Worm (Caenorhabditis elegans): ENCODE data around the gene mpst-2.
A peak's percentile ranks its signal among the peaks of the same experiment; 100 is the strongest.

Gene mpst-2

ce11 chrV:14849628-14850027 lies 43.6 kb downstream of the mpst-2 start:
- TF ChIP-seq lin-40 (tag; optimal IDR thresholded peaks at IDR 0.05) (peak; percentile 80), F37B4.10 (GFP tag; IDR thresholded peaks at IDR 0.05) (0 out of 2 replicates have a peak, but pooled peaks have one; percentile 30), F55B11.4 (tag; optimal IDR thresholded peaks at IDR 0.05; ENCODE audit: borderline replicate concordance, insufficient read depth) (no peak), let-526 (GFP tag; IDR thresholded peaks at IDR 0.05) (no peak), ceh-40 (GFP tag; IDR thresholded peaks at IDR 0.05) (no peak), Y53F4B.3 (GFP tag; IDR thresholded peaks at IDR 0.05) (no peak), dox-1 (GFP tag; IDR thresholded peaks at IDR 0.05) (peak; percentile 44; the same call in 1 of the 2 replicates), tlf-1 (GFP tag; optimal IDR thresholded peaks at IDR 0.05) (peak; percentile 39), unc-130 (GFP tag; optimal IDR thresholded peaks at IDR 0.05) (no peak), mxl-1 (tag; optimal IDR thresholded peaks at IDR 0.05) (no peak), bed-1 (GFP tag; IDR thresholded peaks at IDR 0.05) (no peak), dpff-1 (tag; optimal IDR thresholded peaks at IDR 0.05) (no peak), Y53G8AR.9 (GFP tag; conservative IDR thresholded peaks at IDR 0.05) (no peak; the same call in 1 of the 2 replicates), sdz-38 (tag; optimal IDR thresholded peaks at IDR 0.05) (no peak), xnd-1 (tag; optimal IDR thresholded peaks at IDR 0.05) (no peak), Y79H2A.3 (GFP tag; conservative IDR thresholded peaks at IDR 0.05) (no peak; the same call in 1 of the 2 replicates), nhr-120 (GFP tag; IDR thresholded peaks at IDR 0.05) (no peak), lsl-1 (GFP tag; optimal IDR thresholded peaks at IDR 0.05) (no peak), somi-1 (GFP tag; optimal IDR thresholded peaks at IDR 0.05) (peak; percentile 84), attf-6 (GFP tag; IDR thresholded peaks at IDR 0.05) (no peak), tbp1 (GFP tag; optimal IDR thresholded peaks at IDR 0.05) (peak; percentile 45), hmg-20 (GFP tag; IDR thresholded peaks at IDR 0.05) (no peak), attf-5 (GFP tag; optimal IDR thresholded peaks at IDR 0.05) (peak; percentile 72), cebp-1 (GFP tag; IDR thresholded peaks at IDR 0.05) (0 out of 2 replicates have a peak, but pooled peaks have one; percentile 24), cebp-1 (tag; optimal IDR thresholded peaks at IDR 0.05) (peak; percentile 76), lir-1 (GFP tag; conservative IDR thresholded peaks at IDR 0.05) (0 out of 2 replicates have a peak, but pooled peaks have one; percentile 22), madf-6 (GFP tag; IDR thresholded peaks at IDR 0.05) (no peak), F23B12.7 (tag; optimal IDR thresholded peaks at IDR 0.05; ENCODE audit: insufficient read depth) (peak; percentile 50), ceh-91 (GFP tag; IDR thresholded peaks at IDR 0.05) (no peak), ztf-3 (GFP tag; optimal IDR thresholded peaks at IDR 0.05) (peak; percentile 13), dpl-1 (GFP tag; optimal IDR thresholded peaks at IDR 0.05) (no peak), T07F8.4 (tag; optimal IDR thresholded peaks at IDR 0.05) (no peak), hmg-1.2 (GFP tag; IDR thresholded peaks at IDR 0.05) (peak; percentile 55; the same call in 1 of the 2 replicates), C17E4.6 (GFP tag; IDR thresholded peaks at IDR 0.05) (no peak), ztf-18 (tag; optimal IDR thresholded peaks at IDR 0.05) (no peak), ZK185.1 (tag; optimal IDR thresholded peaks at IDR 0.05; ENCODE audit: poor library complexity, severe bottlenecking) (peak; percentile 53), D2030.7 (GFP tag; IDR thresholded peaks at IDR 0.05) (no peak), attf-3 (GFP tag; conservative IDR thresholded peaks at IDR 0.05) (no peak), atf-7 (tag; optimal IDR thresholded peaks at IDR 0.05) (peak; percentile 69), ztf-25 (GFP tag; IDR thresholded peaks at IDR 0.05) (no peak), ama-1 (optimal IDR thresholded peaks at IDR 0.05) (no peak), ama-1 (GFP tag; optimal IDR thresholded peaks at IDR 0.05) (no peak), C06A6.2 (GFP tag; conservative IDR thresholded peaks at IDR 0.05) (peak; percentile 42; the same call in 1 of the 2 replicates), ceh-27 (GFP tag; optimal IDR thresholded peaks at IDR 0.05) (no peak), lsy-27 (tag; optimal IDR thresholded peaks at IDR 0.05; ENCODE audit: borderline replicate concordance, insufficient read depth) (no peak), fkh-3 (tag; optimal IDR thresholded peaks at IDR 0.05) (no peak), B0019.2 (GFP tag; conservative IDR thresholded peaks at IDR 0.05) (no peak), efl-1 (GFP tag; optimal IDR thresholded peaks at IDR 0.05) (no peak), K11D2.4 (GFP tag; IDR thresholded peaks at IDR 0.05) (peak; percentile 69; the same call in 1 of the 2 replicates)

Measured in whole organism, young adult.